Fruit fly (Drosophila melanogaster): ENCODE results near the gene grk.

dm6 chr2L:8463144-8464106, 30.0 kb upstream of the grk start, which contains the start of gene Agpat2:
- TF ChIP-seq h (optimal IDR thresholded peaks at IDR 0.05) (no peak), ttk (optimal IDR thresholded peaks at IDR 0.05) (no peak), insv (optimal IDR thresholded peaks at IDR 0.05) (no peak), psq (optimal IDR thresholded peaks at IDR 0.05) (no peak)
